Worm (Caenorhabditis elegans): ENCODE results near the gene glr-8.

Gene glr-8

ce11 chrX:6505662-6506061, at the start of gene glr-8:
TSS of gene glr-8 (plus strand) at chrX:6505980.
- TF ChIP-seq F49E8.2 (tag; optimal IDR thresholded peaks at IDR 0.05; ENCODE audit: insufficient read depth): no peak
- TF ChIP-seq hmg-1.2 (GFP tag; IDR thresholded peaks at IDR 0.05): peak; percentile 49; the same call in 1 of the 2 replicates
- TF ChIP-seq ekl-4 (GFP tag; IDR thresholded peaks at IDR 0.05): no peak
- no peak for TF ChIP-seq ama-1 (optimal IDR thresholded peaks at IDR 0.05)
- no peak for TF ChIP-seq ama-1 (GFP tag; optimal IDR thresholded peaks at IDR 0.05)
- TF ChIP-seq rpc-1 (optimal IDR thresholded peaks at IDR 0.05): no peak
- no peak for TF ChIP-seq rpc-1 (tag; optimal IDR thresholded peaks at IDR 0.05)
- TF ChIP-seq cebp-1 (GFP tag; IDR thresholded peaks at IDR 0.05): no peak
- TF ChIP-seq cebp-1 (tag; optimal IDR thresholded peaks at IDR 0.05): peak; percentile 69
- no peak for TF ChIP-seq F55B11.4 (tag; optimal IDR thresholded peaks at IDR 0.05; ENCODE audit: borderline replicate concordance, insufficient read depth)
- no peak for TF ChIP-seq nhr-179 (tag; optimal IDR thresholded peaks at IDR 0.05)
- TF ChIP-seq atf-7 (tag; optimal IDR thresholded peaks at IDR 0.05): no peak
- TF ChIP-seq F57A8.1 (GFP tag; optimal IDR thresholded peaks at IDR 0.05): no peak
- no peak for TF ChIP-seq nfya-2 (GFP tag; IDR thresholded peaks at IDR 0.05)
- TF ChIP-seq rec-8 (tag; optimal IDR thresholded peaks at IDR 0.05): no peak
- TF ChIP-seq nhr-27 (tag; optimal IDR thresholded peaks at IDR 0.05): no peak
- TF ChIP-seq F33H1.4 (GFP tag; IDR thresholded peaks at IDR 0.05): no peak

ce11 chrX:6456567-6456966, 49.2 kb upstream of the glr-8 start, which contains the start of gene pept-1:
TSS of gene pept-1 (plus strand) at chrX:6456872.
- TF ChIP-seq nhr-80 (tag; optimal IDR thresholded peaks at IDR 0.05) (peak; percentile 99), repo-1 (tag; optimal IDR thresholded peaks at IDR 0.05) (no peak), zfh-2 (GFP tag; conservative IDR thresholded peaks at IDR 0.05) (no peak), lsl-1 (GFP tag; optimal IDR thresholded peaks at IDR 0.05) (no peak), gei-17 (GFP tag; optimal IDR thresholded peaks at IDR 0.05) (no peak), ztf-28 (GFP tag; IDR thresholded peaks at IDR 0.05) (no peak), F39B2.1 (GFP tag; IDR thresholded peaks at IDR 0.05) (no peak), aptf-2 (GFP tag; conservative IDR thresholded peaks at IDR 0.05) (no peak), nfyb-1 (GFP tag; IDR thresholded peaks at IDR 0.05) (no peak), Y53F4B.3 (GFP tag; IDR thresholded peaks at IDR 0.05) (no peak), B0261.1 (tag; optimal IDR thresholded peaks at IDR 0.05) (no peak), bed-1 (GFP tag; IDR thresholded peaks at IDR 0.05) (no peak), ceh-100 (GFP tag; IDR thresholded peaks at IDR 0.05) (no peak), ztf-18 (tag; optimal IDR thresholded peaks at IDR 0.05) (no peak), ztf-22 (GFP tag; optimal IDR thresholded peaks at IDR 0.05) (peak; percentile 60), fkh-3 (tag; optimal IDR thresholded peaks at IDR 0.05) (no peak), T07F8.4 (tag; optimal IDR thresholded peaks at IDR 0.05) (no peak), somi-1 (GFP tag; optimal IDR thresholded peaks at IDR 0.05) (no peak), attf-5 (GFP tag; optimal IDR thresholded peaks at IDR 0.05) (no peak), atf-7 (tag; optimal IDR thresholded peaks at IDR 0.05) (peak; percentile 50), madf-3 (GFP tag; IDR thresholded peaks at IDR 0.05) (no peak), sptf-2 (GFP tag; optimal IDR thresholded peaks at IDR 0.05) (no peak), egl-18 (GFP tag; IDR thresholded peaks at IDR 0.05) (no peak), Y53G8AR.9 (GFP tag; conservative IDR thresholded peaks at IDR 0.05) (no peak), F57A8.1 (GFP tag; optimal IDR thresholded peaks at IDR 0.05) (no peak), madf-10 (tag; optimal IDR thresholded peaks at IDR 0.05) (no peak), lag-1 (GFP tag; IDR thresholded peaks at IDR 0.05) (no peak), hlh-12 (tag; optimal IDR thresholded peaks at IDR 0.05) (no peak), nhr-120 (GFP tag; IDR thresholded peaks at IDR 0.05) (no peak), D2030.7 (GFP tag; IDR thresholded peaks at IDR 0.05) (no peak), ets-4 (GFP tag; optimal IDR thresholded peaks at IDR 0.05) (peak; percentile 87), rec-8 (tag; optimal IDR thresholded peaks at IDR 0.05) (no peak), ceh-27 (GFP tag; optimal IDR thresholded peaks at IDR 0.05) (no peak), ceh-58 (GFP tag; IDR thresholded peaks at IDR 0.05) (no peak), mcd-1 (GFP tag; IDR thresholded peaks at IDR 0.05) (no peak), lin-40 (tag; optimal IDR thresholded peaks at IDR 0.05) (no peak), nhr-179 (tag; optimal IDR thresholded peaks at IDR 0.05) (no peak)
